Worm (Caenorhabditis elegans): Measurements from ENCODE around the gene rpt-4.

Gene rpt-4

DNA sequence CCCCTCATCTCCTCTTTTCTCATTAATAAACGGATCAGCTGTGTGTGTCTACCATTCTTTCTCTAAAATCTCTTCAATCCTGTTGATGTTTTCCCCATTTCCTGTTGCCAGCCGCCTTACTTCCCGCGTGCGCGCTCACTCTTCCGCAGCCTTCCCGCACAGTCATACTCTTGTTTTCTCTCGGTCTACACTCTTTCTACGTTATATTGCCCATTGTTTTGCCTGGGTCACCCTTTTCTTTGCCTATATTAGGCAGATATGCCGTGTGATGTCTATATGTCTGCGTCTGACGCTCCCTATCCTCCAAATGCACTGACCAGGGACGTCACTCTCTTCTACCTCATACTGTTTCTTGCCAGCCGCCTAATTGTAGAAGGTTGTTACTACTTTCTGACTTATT lies 20.3 kb upstream of the rpt-4 start (continued):
- peak; percentile 29 for TF ChIP-seq C34F6.9 (tag; optimal IDR thresholded peaks at IDR 0.05)

DNA sequence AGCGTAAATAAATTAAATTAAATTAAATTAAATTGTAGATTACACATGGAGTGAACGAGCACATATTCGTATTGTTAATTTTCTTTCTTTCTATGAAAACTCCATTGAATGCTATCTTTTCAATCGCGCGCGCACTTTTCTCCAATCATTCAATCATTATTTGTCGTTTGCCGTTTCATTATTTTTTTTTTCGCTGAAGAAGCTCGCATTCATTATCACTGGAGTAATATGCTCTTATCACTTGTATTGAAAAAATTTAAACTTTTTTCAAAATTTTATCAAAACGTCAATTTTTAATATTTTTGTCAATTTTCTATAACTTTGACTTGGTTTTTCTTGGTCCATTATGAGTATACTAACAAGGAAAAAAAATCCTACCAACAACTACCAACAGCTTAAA lies 19.5 kb upstream of the rpt-4 start:
- TF ChIP-seq gmeb-1 (tag; optimal IDR thresholded peaks at IDR 0.05) (no peak), fos-1 (tag; optimal IDR thresholded peaks at IDR 0.05) (peak; percentile 76)

DNA sequence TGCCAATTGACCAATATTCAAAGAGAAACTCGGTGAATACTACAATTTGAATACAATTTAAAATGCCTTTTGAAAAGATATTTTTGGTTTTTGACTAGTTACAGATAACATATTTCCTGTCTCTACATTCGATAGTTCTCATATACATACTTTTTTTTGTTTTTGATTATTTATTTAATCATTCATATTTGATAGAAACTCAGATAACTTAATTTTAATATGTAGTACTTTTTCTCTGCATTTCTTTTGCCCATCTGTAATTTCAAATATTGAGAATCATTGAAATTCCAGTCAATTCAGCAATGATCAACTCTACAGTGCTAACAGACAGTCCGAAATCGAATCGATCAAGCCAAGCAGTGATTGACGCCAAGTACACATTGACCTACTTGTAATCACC lies 15.0 kb upstream of the rpt-4 start, which contains the start of gene C23H3.2:
C23H3.2 (plus strand) TSS at position 301 of the 400 bp plus-strand sequence.
- TF ChIP-seq mdl-1 (tag; optimal IDR thresholded peaks at IDR 0.05) = no peak

DNA sequence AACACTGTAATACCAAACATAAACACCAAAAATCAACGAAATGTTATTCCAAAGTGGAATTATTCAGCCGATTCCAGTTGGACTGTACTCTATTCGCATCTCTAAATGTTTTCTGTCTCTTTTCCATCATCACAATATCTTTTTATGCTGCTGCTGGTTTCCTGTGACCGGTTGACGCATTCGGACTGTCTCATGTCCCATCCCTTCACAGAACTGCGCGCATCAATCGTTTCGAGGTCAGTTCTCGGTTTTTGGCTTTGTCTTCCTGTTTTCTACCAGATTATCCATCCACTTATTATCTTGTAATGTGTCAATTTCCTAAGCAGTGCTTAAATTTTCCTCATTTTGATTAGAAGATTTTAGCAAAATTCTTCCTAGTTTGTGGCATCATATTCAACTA lies 14.0 kb upstream of the rpt-4 start:
- TF ChIP-seq nhr-129 (tag; optimal IDR thresholded peaks at IDR 0.05) (peak; percentile 11), ama-1 (optimal IDR thresholded peaks at IDR 0.05) (no peak), dmd-4 (tag; optimal IDR thresholded peaks at IDR 0.05) (no peak), nhr-25 (tag; optimal IDR thresholded peaks at IDR 0.05) (peak; percentile 61), ceh-16 (tag; optimal IDR thresholded peaks at IDR 0.05) (no peak), sem-4 (tag; optimal IDR thresholded peaks at IDR 0.05) (no peak), blmp-1 (tag; optimal IDR thresholded peaks at IDR 0.05; ENCODE audit: insufficient read depth) (no peak), lin-39 (tag; optimal IDR thresholded peaks at IDR 0.05) (no peak), lin-13 (GFP tag; optimal IDR thresholded peaks at IDR 0.05) (no peak), fos-1 (tag; optimal IDR thresholded peaks at IDR 0.05) (peak; percentile 46), nhr-21 (tag; optimal IDR thresholded peaks at IDR 0.05) (peak; percentile 29), lsy-2 (tag; optimal IDR thresholded peaks at IDR 0.05) (no peak)

DNA sequence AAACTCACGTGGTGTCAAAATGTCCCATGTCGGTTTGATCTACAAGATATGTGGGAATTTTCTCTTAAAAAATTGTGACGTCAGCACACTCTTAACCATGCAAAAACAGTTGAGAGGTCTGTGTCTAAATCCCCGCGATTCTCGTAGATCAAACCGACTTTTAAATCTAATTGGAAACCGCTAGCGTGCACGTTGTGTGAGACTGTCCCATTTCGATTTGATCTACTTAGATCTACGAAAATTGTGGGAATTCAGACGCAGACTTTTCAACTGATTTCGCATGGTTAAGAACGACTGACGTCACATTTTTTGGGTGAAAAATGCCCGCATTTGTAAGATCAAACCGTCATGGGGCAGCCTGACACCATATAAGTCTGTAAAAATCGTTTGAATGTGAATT lies 11.9 kb upstream of the rpt-4 start:
- TF ChIP-seq lin-39 (tag; optimal IDR thresholded peaks at IDR 0.05) = no peak
- TF ChIP-seq R02D3.7 (tag; optimal IDR thresholded peaks at IDR 0.05) = no peak

- TF ChIP-seq mab-5 (tag; optimal IDR thresholded peaks at IDR 0.05) = no peak
- no peak for TF ChIP-seq sma-3 (GFP tag; optimal IDR thresholded peaks at IDR 0.05)
- TF ChIP-seq mdl-1 (tag; optimal IDR thresholded peaks at IDR 0.05) = no peak
- no peak for TF ChIP-seq nhr-23 (tag; optimal IDR thresholded peaks at IDR 0.05)
- no peak for TF ChIP-seq ZK546.5 (tag; optimal IDR thresholded peaks at IDR 0.05)
- no peak for TF ChIP-seq snpc-4 (tag; optimal IDR thresholded peaks at IDR 0.05)
- no peak for TF ChIP-seq nhr-77 (tag; optimal IDR thresholded peaks at IDR 0.05)
- TF ChIP-seq unc-62 (GFP tag; optimal IDR thresholded peaks at IDR 0.05) = no peak
- no peak for TF ChIP-seq nhr-6 (tag; optimal IDR thresholded peaks at IDR 0.05)
- no peak for TF ChIP-seq R02D3.7 (tag; optimal IDR thresholded peaks at IDR 0.05)
- TF ChIP-seq lin-13 (GFP tag; optimal IDR thresholded peaks at IDR 0.05) = no peak
- no peak for TF ChIP-seq nhr-11 (tag; optimal IDR thresholded peaks at IDR 0.05)
Observed at ce11 chrII:57370-57769, 11.4 kb upstream of the rpt-4 start, which contains the start of gene ascc-1. ascc-1 (plus strand) TSS chrII:57670.

DNA sequence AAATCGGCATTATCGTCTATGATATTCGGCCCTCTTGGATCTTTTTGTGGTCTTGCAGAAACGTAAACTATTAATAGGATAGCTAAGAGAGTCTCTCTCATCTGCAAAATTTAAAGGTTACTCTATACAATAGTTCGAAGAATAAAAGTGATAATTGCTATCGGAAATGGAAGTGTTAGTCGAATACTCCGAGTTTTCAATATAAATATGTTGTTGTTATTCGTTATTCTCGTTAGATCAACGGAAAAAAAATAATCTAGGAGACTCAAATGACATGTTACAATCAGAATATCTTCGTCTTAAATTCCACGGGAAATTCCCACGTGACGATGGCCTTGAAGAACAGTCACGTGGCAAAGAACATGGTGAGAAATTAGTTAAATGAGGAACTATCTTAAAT lies 9.2 kb upstream of the rpt-4 start, which contains the start of gene tre-5:
tre-5 (minus strand) TSS at position 101 of the 400 bp plus-strand sequence.
- TF ChIP-seq unc-39 (tag; optimal IDR thresholded peaks at IDR 0.05) (no peak), ceh-82 (tag; optimal IDR thresholded peaks at IDR 0.05) (no peak), alr-1 (tag; optimal IDR thresholded peaks at IDR 0.05) (no peak), ztf-11 (tag; optimal IDR thresholded peaks at IDR 0.05) (no peak), peb-1 (tag; optimal IDR thresholded peaks at IDR 0.05) (no peak), aly-2 (tag; optimal IDR thresholded peaks at IDR 0.05) (no peak), elt-3 (tag; optimal IDR thresholded peaks at IDR 0.05) (no peak), Y55F3AM.14 (GFP tag; optimal IDR thresholded peaks at IDR 0.05) (no peak), lin-13 (GFP tag; optimal IDR thresholded peaks at IDR 0.05) (no peak), lin-11 (tag; optimal IDR thresholded peaks at IDR 0.05) (no peak), nhr-23 (tag; optimal IDR thresholded peaks at IDR 0.05) (no peak), zag-1 (tag; optimal IDR thresholded peaks at IDR 0.05) (no peak), C34F6.9 (tag; optimal IDR thresholded peaks at IDR 0.05) (no peak), nhr-12 (tag; optimal IDR thresholded peaks at IDR 0.05) (no peak)

Data from whole organism, L2 larva.